Fruit fly (Drosophila melanogaster) whole organism, wandering third instar larva: ENCODE data around the gene CG42673.

Experiments used
- Abd-B ChIP-seq: fragments of >200 bp; optimal IDR thresholded peaks from 2 replicates; lab custom pipeline; 2017; ENCODE audit warnings: missing biosample characterization, missing genetic modification characterization
- GATAd ChIP-seq: sonication (Bioruptor generic); optimal IDR thresholded peaks from 2 replicates; lab custom pipeline; 2016; ENCODE audit warnings: missing biosample characterization, missing genetic modification characterization
- Rel ChIP-seq, 2 experiments: fragments of 200-800 bp; sonication (Bioruptor generic) in 1 of 2; optimal IDR thresholded peaks; 2 replicates in 1 of 2; 3 replicates in 1 of 2; lab custom pipeline; 2016 to 2019; ENCODE audit warnings: mild to moderate bottlenecking in 2 of 2, missing biosample characterization in 2 of 2, missing genetic modification characterization in 2 of 2, moderate library complexity in 1 of 2
- Sp1 ChIP-seq: fragments of 200-800 bp; sonication (Bioruptor generic); optimal IDR thresholded peaks from 3 replicates; lab custom pipeline; 2019; ENCODE audit warnings: missing biosample characterization, mild to moderate bottlenecking, missing genetic modification characterization, moderate library complexity
- br ChIP-seq: fragments of 200-800 bp; sonication (Bioruptor generic); optimal IDR thresholded peaks from 2 replicates; lab custom pipeline; 2016; ENCODE audit warnings: missing biosample characterization, missing genetic modification characterization
- h ChIP-seq: fragments of 200-800 bp; sonication (Bioruptor generic); optimal IDR thresholded peaks from 3 replicates; lab custom pipeline; 2016; ENCODE audit warnings: missing biosample characterization, mild to moderate bottlenecking, missing genetic modification characterization
- sage ChIP-seq: fragments of 200-800 bp; sonication (Bioruptor generic); optimal IDR thresholded peaks from 2 replicates; lab custom pipeline; 2016; ENCODE audit warnings: missing biosample characterization, mild to moderate bottlenecking, missing genetic modification characterization
- sv ChIP-seq: fragments of 200-800 bp; sonication (Bioruptor generic); optimal IDR thresholded peaks from 3 replicates; lab custom pipeline; 2016; ENCODE audit warnings: missing biosample characterization, missing genetic modification characterization
- usp ChIP-seq: fragments of >200 bp; optimal IDR thresholded peaks from 2 replicates; lab custom pipeline; 2017; ENCODE audit warnings: missing biosample characterization, missing genetic modification characterization

DNA sequence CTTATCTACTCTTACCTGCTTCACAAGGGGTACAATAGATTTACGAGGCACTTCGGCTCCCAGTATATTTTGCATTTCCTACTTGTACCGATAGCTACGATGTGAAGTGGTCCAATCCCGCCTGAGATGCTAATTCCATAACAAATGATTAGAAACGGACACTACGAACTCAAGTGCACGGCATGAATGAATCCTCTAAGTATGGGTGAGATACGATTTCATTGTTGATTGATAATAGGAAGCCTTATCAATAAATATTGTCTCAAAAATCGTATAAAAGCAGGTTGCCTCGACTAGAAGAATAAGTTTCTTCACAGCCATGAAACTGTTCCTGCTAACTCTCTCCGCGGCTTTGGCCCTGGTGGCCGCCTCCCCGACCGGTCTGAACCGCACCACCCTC lies 93.7 kb downstream of the CG42673 start, which contains the start of gene CG18180:
- no peak for TF ChIP-seq h (GFP tag; lab: Kevin White, UChicago)
- no peak for TF ChIP-seq usp (GFP tag; lab: Kevin White, UChicago)
- no peak for TF ChIP-seq Abd-B
- TF ChIP-seq br (GFP tag; lab: Kevin White, UChicago): no peak
- no peak for TF ChIP-seq GATAd
- no peak for TF ChIP-seq sage (GFP tag; lab: Kevin White, UChicago)
- TF ChIP-seq Rel (GFP tag; optimal IDR thresholded peaks at IDR 0.05; lab: Kevin White, UChicago): no peak
- no peak for TF ChIP-seq Rel (tag; optimal IDR thresholded peaks at IDR 0.05; lab: Kevin White, UChicago)
- no peak for TF ChIP-seq sv (GFP tag; lab: Kevin White, UChicago)
- no peak for TF ChIP-seq Sp1 (GFP tag; lab: Kevin White, UChicago)
